Worm (Caenorhabditis elegans): Measurements from ENCODE around the gene lin-12.

DNA sequence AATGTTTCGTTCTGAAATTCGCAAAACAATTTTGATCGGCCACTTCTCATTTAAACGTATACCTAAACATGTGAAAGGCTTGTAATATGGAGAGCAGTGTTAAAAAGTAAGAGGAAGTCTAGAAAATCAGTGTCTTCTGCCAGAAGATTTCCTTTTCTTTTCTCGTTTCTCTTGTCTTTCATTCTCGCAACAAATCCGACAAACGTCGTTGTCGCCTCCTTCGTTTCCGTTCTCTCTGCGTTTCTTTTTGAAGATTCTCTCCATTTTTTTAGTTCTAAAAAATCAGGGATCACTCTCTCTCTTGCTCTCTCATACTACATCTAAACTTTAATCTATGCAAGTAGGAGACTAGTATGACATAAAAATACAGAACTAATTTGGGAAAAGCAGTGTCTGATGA is 24.0 kb downstream of the lin-12 start:
- TF ChIP-seq T22C8.4 (GFP tag; IDR thresholded peaks at IDR 0.05) (no peak), cog-1 (tag; optimal IDR thresholded peaks at IDR 0.05) (no peak), flt-1 (GFP tag; IDR thresholded peaks at IDR 0.05) (no peak), tab-1 (GFP tag; IDR thresholded peaks at IDR 0.05) (no peak), ztf-29 (GFP tag; IDR thresholded peaks at IDR 0.05) (no peak), ref-1 (GFP tag; conservative IDR thresholded peaks at IDR 0.05) (no peak), klf-2 (GFP tag; conservative IDR thresholded peaks at IDR 0.05) (no peak), med-1 (GFP tag; optimal IDR thresholded peaks at IDR 0.05; ENCODE audit: insufficient read depth) (no peak)

All from whole organism, midembryonic.